Worm (Caenorhabditis elegans) whole organism, L1 larva: ENCODE measurements around the gene W08E12.5.
"Not testable (repeated sequence)": the region's sequence is repeated elsewhere in the genome, so short reads cannot be mapped to it uniquely, and the experiment has no call there.

Source experiments
- alr-1 ChIP-seq: fragments of 200-800 bp; sonication (Bioruptor generic); optimal IDR thresholded peaks from 2 replicates; lab custom pipeline; 2018; ENCODE audit warnings: borderline replicate concordance, mild to moderate bottlenecking, missing genetic modification characterization, missing compliant biosample characterization
- aly-2 ChIP-seq: fragments of 150-350 bp; optimal IDR thresholded peaks from 2 replicates; lab custom pipeline; 2014; ENCODE audit warnings: missing biosample characterization, missing genetic modification characterization
- ama-1 ChIP-seq: fragments of 150-350 bp; optimal IDR thresholded peaks from 2 replicates; lab custom pipeline; 2014
- ceh-63 ChIP-seq: fragments of 200-800 bp; sonication (Bioruptor generic); optimal IDR thresholded peaks from 2 replicates; lab custom pipeline; 2018; ENCODE audit warnings: mild to moderate bottlenecking, missing genetic modification characterization, missing compliant biosample characterization
- dsc-1 ChIP-seq: sonication (generic microtip); optimal IDR thresholded peaks from 2 replicates; lab custom pipeline; 2016; ENCODE audit warnings: mild to moderate bottlenecking, missing genetic modification characterization, missing compliant biosample characterization
- efl-1 ChIP-seq, 4 experiments: fragments of 150-350 bp; optimal IDR thresholded peaks in 3 of 4; peaks in 1 of 4; 1 replicate in 1 of 4; 2 replicates in 3 of 4; lab custom pipeline; 2014; ENCODE audit warnings: missing biosample characterization in 2 of 4, missing genetic modification characterization in 2 of 4, missing genetic modification reagents in 2 of 4
- ets-5 ChIP-seq: fragments of 200-800 bp; sonication (Bioruptor generic); IDR thresholded peaks from 2 replicates; pipeline ENCODE4 v1.3.6; 2022; ENCODE audit warnings: missing genetic modification characterization, missing compliant biosample characterization
- fkh-10 ChIP-seq: sonication (generic microtip); optimal IDR thresholded peaks from 2 replicates; lab custom pipeline; 2017; ENCODE audit warnings: missing biosample characterization, missing genetic modification reagents, missing genetic modification characterization
- fkh-4 ChIP-seq: sonication (generic microtip); optimal IDR thresholded peaks from 2 replicates; lab custom pipeline; 2016; ENCODE audit warnings: missing compliant biosample characterization, missing genetic modification characterization, borderline replicate concordance
- fkh-8 ChIP-seq: sonication (generic microtip); optimal IDR thresholded peaks from 2 replicates; lab custom pipeline; 2016; ENCODE audit warnings: mild to moderate bottlenecking, missing genetic modification characterization, missing compliant biosample characterization
- grh-1 ChIP-seq: fragments of 200-800 bp; sonication (Bioruptor generic); IDR thresholded peaks from 2 replicates; pipeline ENCODE4 v1.3.6; 2022; ENCODE audit warnings: missing genetic modification reagents, missing genetic modification characterization, missing compliant biosample characterization
- hpl-2 ChIP-seq: fragments of 150-350 bp; optimal IDR thresholded peaks from 2 replicates; lab custom pipeline; 2014; ENCODE audit warnings: missing biosample characterization, missing genetic modification reagents, missing genetic modification characterization
- isw-1 ChIP-seq: fragments of 200-800 bp; sonication (Bioruptor generic); IDR thresholded peaks from 2 replicates; pipeline ENCODE4 v1.3.6; 2022; ENCODE audit warnings: missing genetic modification characterization, missing compliant biosample characterization
- lin-35 ChIP-seq, 2 experiments: fragments of 150-350 bp; optimal IDR thresholded peaks; 2 replicates each; lab custom pipeline; 2014; ENCODE audit warnings: missing biosample characterization in 2 of 2, missing genetic modification characterization in 2 of 2, missing genetic modification reagents in 2 of 2
- lin-39 ChIP-seq: fragments of 150-350 bp; optimal IDR thresholded peaks from 2 replicates; lab custom pipeline; 2014; ENCODE audit warnings: missing biosample characterization, missing genetic modification reagents, missing genetic modification characterization
- lir-3 ChIP-seq: sonication (generic microtip); optimal IDR thresholded peaks from 2 replicates; lab custom pipeline; 2016; ENCODE audit warnings: mild to moderate bottlenecking, missing genetic modification characterization, moderate library complexity, missing compliant biosample characterization; ENCODE audit not compliant: poor library complexity
- mab-9 ChIP-seq: fragments of 200-800 bp; sonication (Bioruptor generic); IDR thresholded peaks from 2 replicates; pipeline ENCODE4 v1.3.6; 2022; ENCODE audit warnings: missing genetic modification reagents, missing genetic modification characterization, missing compliant biosample characterization
- nhr-11 ChIP-seq: fragments of 150-350 bp; optimal IDR thresholded peaks from 2 replicates; lab custom pipeline; 2014; ENCODE audit warnings: missing biosample characterization, missing genetic modification characterization
- nhr-76 ChIP-seq: sonication (generic microtip); optimal IDR thresholded peaks from 2 replicates; lab custom pipeline; 2017; ENCODE audit warnings: missing biosample characterization, missing genetic modification characterization
- pqm-1 ChIP-seq: sonication (generic microtip); optimal IDR thresholded peaks from 3 replicates; lab custom pipeline; 2017; ENCODE audit warnings: missing biosample characterization, missing genetic modification characterization
- snpc-4 ChIP-seq: fragments of 150-350 bp; optimal IDR thresholded peaks from 2 replicates; lab custom pipeline; 2014; ENCODE audit warnings: missing biosample characterization, missing genetic modification characterization
- sox-4 ChIP-seq: sonication (generic microtip); optimal IDR thresholded peaks from 2 replicates; lab custom pipeline; 2016; ENCODE audit warnings: missing genetic modification characterization, missing compliant biosample characterization
- sup-37 ChIP-seq: fragments of 200-800 bp; sonication (Bioruptor generic); optimal IDR thresholded peaks from 2 replicates; lab custom pipeline; 2018; ENCODE audit warnings: mild to moderate bottlenecking, missing genetic modification characterization, missing compliant biosample characterization
- tbx-2 ChIP-seq: sonication (generic microtip); optimal IDR thresholded peaks from 2 replicates; lab custom pipeline; 2016; ENCODE audit warnings: missing genetic modification characterization, missing compliant biosample characterization
- unc-86 ChIP-seq: sonication (generic microtip); optimal IDR thresholded peaks from 2 replicates; lab custom pipeline; 2016; ENCODE audit warnings: missing genetic modification characterization, missing compliant biosample characterization
- unc-98 ChIP-seq: fragments of 200-800 bp; sonication (Bioruptor generic); IDR thresholded peaks from 2 replicates; pipeline ENCODE4 v1.3.6; 2022; ENCODE audit warnings: missing genetic modification characterization, missing compliant biosample characterization
- vab-15 ChIP-seq: sonication (generic microtip); optimal IDR thresholded peaks from 2 replicates; lab custom pipeline; 2017; ENCODE audit warnings: missing genotype, mild to moderate bottlenecking, missing genetic modification characterization, missing compliant biosample characterization
- ztf-11 ChIP-seq, 2 experiments: sonication (generic microtip); optimal IDR thresholded peaks; 2 replicates each; lab custom pipeline; 2016 to 2017; ENCODE audit warnings: missing genetic modification characterization in 2 of 2, missing biosample characterization in 1 of 2, missing compliant biosample characterization in 1 of 2

Gene W08E12.5

ce11 chrIV:3296578-3297549 is 3.7 kb upstream of the W08E12.5 start (continued):
- no peak for TF ChIP-seq grh-1 (GFP tag; lab: Robert Waterston, UW)
- TF ChIP-seq nhr-11 (tag; lab: Kevin White, UChicago): no peak

DNA sequence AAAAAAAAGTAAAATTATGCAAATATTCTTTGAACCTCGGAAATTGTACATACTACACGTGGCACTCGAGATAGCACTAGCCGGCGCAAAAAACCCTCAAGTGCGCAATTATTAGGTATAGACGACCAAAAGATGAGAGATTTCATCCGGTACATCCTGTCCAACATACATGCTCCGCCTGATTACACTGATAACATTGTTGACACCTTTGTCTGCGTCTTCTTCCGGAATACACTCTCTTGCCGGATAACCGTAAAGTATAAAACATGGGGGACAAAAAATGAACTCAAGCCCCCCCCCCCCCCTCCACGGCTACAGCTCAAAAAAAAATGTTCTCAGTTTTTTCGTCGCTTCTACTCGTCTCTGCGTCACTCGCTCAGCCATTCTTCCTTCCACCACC is 2.3 kb upstream of the W08E12.5 start, which contains the start of gene W08E12.6:
W08E12.6 (plus strand) TSS at position 301 of the 400 bp plus-strand sequence.
- TF ChIP-seq ceh-63 (GFP tag; lab: Kevin White, UChicago) (no peak), unc-86 (tag; lab: Kevin White, UChicago) (no peak), vab-15 (tag; lab: Kevin White, UChicago) (no peak), fkh-10 (GFP tag; lab: Kevin White, UChicago) (peak; percentile 3)
- TF ChIP-seq, all 84 proteins: peak for 1

DNA sequence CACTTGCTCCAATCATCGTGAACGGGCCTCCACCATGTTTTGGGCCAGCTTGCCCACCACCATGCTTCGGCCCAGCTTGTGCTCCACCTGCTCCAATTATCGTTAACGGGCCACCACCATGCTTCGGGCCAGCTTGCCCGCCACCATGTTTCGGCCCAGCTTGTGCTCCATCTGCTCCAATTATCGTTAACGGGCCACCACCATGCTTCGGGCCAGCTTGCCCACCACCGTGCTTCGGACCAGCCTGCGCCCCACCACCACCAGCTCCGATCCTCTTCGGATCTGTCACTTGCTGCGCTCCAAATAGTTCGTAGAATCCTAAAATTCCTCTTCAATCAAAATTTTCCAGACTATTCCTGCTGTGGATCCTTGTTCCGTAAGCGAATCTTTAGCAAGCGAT is 1.4 kb upstream of the W08E12.5 start:
- no peak for TF ChIP-seq unc-98 (GFP tag; lab: Robert Waterston, UW)
- no peak for TF ChIP-seq alr-1 (tag; lab: Kevin White, UChicago)
- no peak for TF ChIP-seq sox-4 (tag; lab: Kevin White, UChicago)
- no peak for TF ChIP-seq mab-9
- no peak for TF ChIP-seq nhr-76 (tag; lab: Kevin White, UChicago)
- TF ChIP-seq pqm-1 (tag; lab: Kevin White, UChicago): no peak
- no peak for TF ChIP-seq isw-1 (GFP tag; lab: Robert Waterston, UW)
- TF ChIP-seq fkh-4 (tag; lab: Kevin White, UChicago): no peak
- TF ChIP-seq ama-1 (lab: Kevin White, UChicago): no peak
- no peak for TF ChIP-seq sup-37 (GFP tag; lab: Kevin White, UChicago)
- TF ChIP-seq hpl-2: no peak
- TF ChIP-seq ztf-11 (tag; optimal IDR thresholded peaks at IDR 0.05; lab: Kevin White, UChicago): no peak
- no peak for TF ChIP-seq ets-5 (GFP tag; lab: Robert Waterston, UW)
- TF ChIP-seq tbx-2 (tag; lab: Kevin White, UChicago): no peak
- TF ChIP-seq aly-2 (tag; lab: Kevin White, UChicago): no peak
- TF ChIP-seq snpc-4 (tag; lab: Kevin White, UChicago): no peak
- TF ChIP-seq, all 84 proteins: peak for 0

- not testable (repeated sequence) for TF ChIP-seq lir-3 (tag; lab: Kevin White, UChicago); lin-39; dsc-1 (tag; lab: Kevin White, UChicago)
Observed at ce11 chrIV:3302058-3302457, 1.5 kb downstream of the W08E12.5 start, which contains the start of gene W08E12.4. TSS of gene W08E12.4 (plus strand) at chrIV:3302358.

ce11 chrIV:3303690-3304089 is 3.1 kb downstream of the W08E12.5 start, which contains the start of gene idpp-12:
TSS of gene idpp-12 (plus strand) at chrIV:3303990.
- TF ChIP-seq pqm-1 (tag; lab: Kevin White, UChicago); fkh-8 (tag; lab: Kevin White, UChicago); lin-35 (GFP tag; optimal IDR thresholded peaks at IDR 0.05; lab: Kevin White, UChicago): not testable (repeated sequence)

DNA sequence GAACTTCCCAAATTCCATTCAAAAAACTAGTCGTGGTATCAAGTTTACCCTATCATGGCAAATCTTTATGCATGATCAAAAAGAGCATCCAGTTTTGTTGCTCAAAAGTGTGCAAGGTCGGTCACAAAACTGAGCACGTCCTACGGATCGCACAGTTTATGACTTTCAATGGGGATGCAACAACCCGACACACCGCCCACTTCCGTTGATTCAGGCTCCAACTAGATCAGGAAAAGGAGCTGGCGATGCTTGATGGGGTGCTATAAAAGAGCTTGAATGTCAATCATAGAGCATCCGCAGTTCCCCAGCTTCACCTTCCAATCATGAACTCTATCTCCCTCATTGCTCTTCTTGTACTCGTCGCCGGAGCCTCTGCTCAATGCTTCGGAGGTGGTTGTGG is 5.0 kb downstream of the W08E12.5 start, which contains the start of gene W08E12.2:
W08E12.2 (plus strand) TSS at position 301 of the 400 bp plus-strand sequence.
- no peak for TF ChIP-seq fkh-10 (GFP tag; lab: Kevin White, UChicago)
- no peak for TF ChIP-seq efl-1 (optimal IDR thresholded peaks at IDR 0.05; lab: Kevin White, UChicago)
- peak in 1 of 2 experiments; percentile 24 for TF ChIP-seq efl-1 (GFP tag; optimal IDR thresholded peaks at IDR 0.05 in 1 of 2; lab: Kevin White, UChicago)
